Fruit fly (Drosophila melanogaster): ENCODE results near the gene CG4338.

DNA sequence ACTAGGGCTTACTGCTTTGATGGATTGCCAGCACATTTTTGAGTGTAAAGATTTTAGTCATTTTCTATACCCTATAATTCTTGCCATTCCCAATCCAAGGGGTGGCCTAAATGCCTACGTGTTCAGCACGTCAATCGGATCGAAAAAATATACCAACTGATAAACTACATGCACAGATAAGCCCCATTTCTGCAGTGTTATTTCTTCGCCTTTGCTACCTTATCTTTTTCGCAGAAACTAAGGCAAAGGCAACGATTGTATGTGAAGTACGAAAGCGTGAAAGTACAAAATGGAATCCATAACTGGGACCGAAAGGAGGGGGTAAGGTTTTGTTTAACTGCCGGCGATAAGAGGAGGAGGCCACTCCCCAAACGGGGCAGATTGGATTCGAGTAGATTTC is 22.6 kb downstream of the CG4338 start:
- no peak for TF ChIP-seq EcR (GFP tag; optimal IDR thresholded peaks at IDR 0.05)
- TF ChIP-seq CG8478 (optimal IDR thresholded peaks at IDR 0.05) = no peak
- no peak for TF ChIP-seq Dll (optimal IDR thresholded peaks at IDR 0.05)
- TF ChIP-seq pan (optimal IDR thresholded peaks at IDR 0.05) = no peak
- TF ChIP-seq psq (optimal IDR thresholded peaks at IDR 0.05) = no peak
- TF ChIP-seq usp (GFP tag; optimal IDR thresholded peaks at IDR 0.05) = no peak

Measured in whole organism.